Worm (Caenorhabditis elegans) whole organism, L4/young adult: ENCODE results near the gene C05B5.8.
A peak's percentile ranks its signal among the peaks of the same experiment; 100 is the strongest.

Experiments
- W03F9.2 ChIP-seq: fragments of 150-350 bp; optimal IDR thresholded peaks from 2 replicates; lab custom pipeline; 2014; ENCODE audit warnings: missing biosample characterization, missing genetic modification characterization
- dao-5 ChIP-seq: sonication (generic microtip); optimal IDR thresholded peaks from 2 replicates; lab custom pipeline; 2016; ENCODE audit warnings: missing genotype, missing genetic modification characterization, moderate library complexity, missing compliant biosample characterization
- him-1 ChIP-seq: sonication (generic microtip); optimal IDR thresholded peaks from 2 replicates; lab custom pipeline; 2016; ENCODE audit warnings: missing genotype, missing genetic modification reagents, missing genetic modification characterization, missing compliant biosample characterization

DNA sequence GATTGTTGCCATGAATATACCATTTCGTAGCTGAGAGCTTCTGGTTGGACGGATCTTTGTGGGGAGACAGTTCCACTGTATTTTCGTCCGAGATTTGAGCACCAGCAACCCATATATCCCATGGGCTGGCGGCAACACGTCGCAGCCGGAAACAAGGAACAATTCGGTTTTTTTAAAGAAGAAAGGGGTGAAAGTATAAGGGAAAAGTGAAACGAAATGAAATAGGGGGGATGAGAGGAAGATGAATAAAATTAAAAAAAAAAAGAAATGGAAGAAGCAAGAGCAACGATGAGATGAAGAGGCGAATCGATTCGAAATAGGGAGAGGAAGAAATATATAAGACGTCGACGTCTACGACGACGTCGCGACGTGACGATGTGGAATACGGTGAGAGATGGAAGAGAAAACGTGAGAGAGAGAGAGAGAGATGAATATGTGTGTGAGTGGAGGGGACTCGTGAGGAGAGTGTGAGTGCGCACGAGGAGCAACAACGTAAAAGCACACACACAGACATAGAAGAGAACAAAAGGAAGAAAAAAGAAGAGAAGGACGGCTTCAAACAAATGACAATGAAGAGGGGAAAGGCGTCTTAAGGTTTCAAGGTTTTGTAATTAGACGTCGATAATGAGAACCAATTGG lies 9.9 kb upstream of the C05B5.8 start, which contains the start of gene rgs-1:
- peak; percentile 82 for TF ChIP-seq W03F9.2 (tag; lab: Kevin White, UChicago)
- peak; percentile 68 for TF ChIP-seq him-1
- TF ChIP-seq dao-5 (tag; lab: Kevin White, UChicago): no peak
